Worm (Caenorhabditis elegans): ENCODE data around the gene nemt-1.

DNA sequence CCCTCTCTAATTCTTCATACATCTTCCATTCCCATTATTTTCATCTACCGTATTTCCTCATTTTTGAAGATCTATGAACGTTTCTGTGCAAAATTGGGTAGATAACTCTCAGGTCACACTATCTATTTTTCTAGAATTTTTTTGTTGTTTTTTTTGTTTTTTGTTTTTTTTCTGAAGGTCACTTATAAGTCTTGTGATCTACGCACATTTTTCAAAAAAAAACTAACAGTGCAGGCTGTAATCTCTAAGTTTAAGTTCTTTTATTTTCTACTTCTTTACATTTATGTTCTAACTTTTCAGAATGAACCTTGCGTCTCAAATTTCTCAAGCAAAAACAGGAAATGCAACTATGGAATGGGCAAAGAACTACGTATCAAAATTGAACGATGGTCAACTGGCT, 49.4 kb downstream of the nemt-1 start, which contains the start of gene flh-3:
- no peak for TF ChIP-seq ceh-82 (tag; optimal IDR thresholded peaks at IDR 0.05)
- TF ChIP-seq snpc-4 (tag; optimal IDR thresholded peaks at IDR 0.05), result no peak
- no peak for TF ChIP-seq ztf-4 (tag; optimal IDR thresholded peaks at IDR 0.05)
- no peak for TF ChIP-seq tlp-1 (tag; optimal IDR thresholded peaks at IDR 0.05)
- no peak for TF ChIP-seq unc-62 (GFP tag; optimal IDR thresholded peaks at IDR 0.05)
- TF ChIP-seq swsn-7 (tag; optimal IDR thresholded peaks at IDR 0.05), result no peak
- no peak for TF ChIP-seq ztf-11 (tag; optimal IDR thresholded peaks at IDR 0.05)
- no peak for TF ChIP-seq hpl-2 (GFP tag; optimal IDR thresholded peaks at IDR 0.05)
- no peak for TF ChIP-seq lin-39 (tag; optimal IDR thresholded peaks at IDR 0.05)
- TF ChIP-seq aly-2 (tag; optimal IDR thresholded peaks at IDR 0.05), result no peak
- no peak for TF ChIP-seq tbx-2 (tag; optimal IDR thresholded peaks at IDR 0.05)
- no peak for TF ChIP-seq efl-1 (optimal IDR thresholded peaks at IDR 0.05)
- no peak for TF ChIP-seq efl-1 (GFP tag; optimal IDR thresholded peaks at IDR 0.05 in 1 of 2)
- TF ChIP-seq skn-1 (tag; optimal IDR thresholded peaks at IDR 0.05), result no peak
